Worm (Caenorhabditis elegans): Measurements from ENCODE around the gene F45E4.5.
"Not testable (repeated sequence)": the region's sequence is repeated elsewhere in the genome, so short reads cannot be mapped to it uniquely, and the experiment has no call there.

F45E4.5 gene

ce11 chrIV:7634578-7634977 is 5.7 kb upstream of the F45E4.5 start, which contains the start of gene warf-1:
Gene warf-1 (plus strand): TSS chrIV:7634786.
- TF ChIP-seq snpc-4 (tag; optimal IDR thresholded peaks at IDR 0.05); ceh-43 (GFP tag; optimal IDR thresholded peaks at IDR 0.05); elt-3 (tag; optimal IDR thresholded peaks at IDR 0.05): not testable (repeated sequence)

DNA sequence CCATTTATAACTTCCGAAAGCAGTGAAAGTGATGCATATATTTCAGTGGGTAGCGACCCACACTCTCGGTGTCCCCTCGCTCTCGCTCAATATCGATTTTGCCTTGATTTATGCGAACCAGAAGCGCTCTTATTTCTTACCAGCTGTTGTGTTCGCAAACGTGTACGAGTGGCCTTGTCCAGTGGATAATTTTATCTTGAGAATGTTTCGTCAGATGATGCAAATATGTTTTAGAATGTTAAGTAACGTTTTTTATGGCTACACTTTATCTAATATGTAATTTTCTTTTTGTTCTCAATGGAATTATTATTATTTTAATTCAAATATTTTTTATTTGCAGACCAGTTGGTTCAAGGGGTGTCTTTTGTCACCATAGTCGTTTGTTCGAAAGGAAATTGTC is 4.2 kb upstream of the F45E4.5 start, which contains the start of gene plp-1:
Gene plp-1, plus strand, starts transcription at position 341 of the 400 bp plus-strand sequence.
- TF ChIP-seq flh-1 (GFP tag; optimal IDR thresholded peaks at IDR 0.05) (no peak), unc-120 (tag; optimal IDR thresholded peaks at IDR 0.05; ENCODE audit: poor library complexity, severe bottlenecking) (no peak), M03D4.4 (tag; optimal IDR thresholded peaks at IDR 0.05) (no peak), nhr-237 (tag; optimal IDR thresholded peaks at IDR 0.05) (no peak), elt-3 (tag; optimal IDR thresholded peaks at IDR 0.05) (no peak), nhr-12 (tag; optimal IDR thresholded peaks at IDR 0.05) (no peak), lin-32 (GFP tag; optimal IDR thresholded peaks at IDR 0.05) (peak; percentile 24)

ce11 chrIV:7632535-7632934 is 3.7 kb upstream of the F45E4.5 start, which contains the start of gene F45E4.6:
Gene F45E4.6 (minus strand): TSS chrIV:7632548.
- TF ChIP-seq ces-1 (GFP tag; optimal IDR thresholded peaks at IDR 0.05) (peak; percentile 89), lsy-2 (tag; optimal IDR thresholded peaks at IDR 0.05) (no peak), mls-2 (tag; optimal IDR thresholded peaks at IDR 0.05) (peak; percentile 28), lin-13 (tag; optimal IDR thresholded peaks at IDR 0.05) (no peak), tbx-8 (GFP tag; optimal IDR thresholded peaks at IDR 0.05) (no peak)

ce11 chrIV:7623868-7624267 is 5.0 kb downstream of the F45E4.5 start:
- TF ChIP-seq M03D4.4 (tag; optimal IDR thresholded peaks at IDR 0.05): no peak
- TF ChIP-seq ces-1 (GFP tag; optimal IDR thresholded peaks at IDR 0.05): peak; percentile 8

DNA sequence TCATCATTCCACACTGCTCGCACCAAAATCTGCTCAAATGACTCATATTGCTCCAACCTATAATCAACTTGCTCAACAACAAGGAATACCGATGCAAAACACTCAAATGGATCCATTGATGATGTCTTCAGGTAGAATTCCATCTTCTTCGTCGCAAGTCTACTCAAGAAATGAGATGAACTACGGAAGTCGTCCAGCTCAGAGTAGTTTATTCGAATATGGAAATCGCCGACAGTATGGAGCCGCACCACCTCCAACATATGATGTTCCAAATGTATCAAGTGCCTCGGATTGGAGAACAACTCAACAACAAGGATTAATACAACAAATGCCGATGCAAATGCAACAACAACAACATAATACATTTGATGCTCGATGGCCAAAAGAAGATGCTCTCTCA is 5.8 kb downstream of the F45E4.5 start:
- TF ChIP-seq unc-39 (tag; optimal IDR thresholded peaks at IDR 0.05): no peak
- no peak for TF ChIP-seq elt-1 (tag; optimal IDR thresholded peaks at IDR 0.05; ENCODE audit: borderline replicate concordance, insufficient read depth)

DNA sequence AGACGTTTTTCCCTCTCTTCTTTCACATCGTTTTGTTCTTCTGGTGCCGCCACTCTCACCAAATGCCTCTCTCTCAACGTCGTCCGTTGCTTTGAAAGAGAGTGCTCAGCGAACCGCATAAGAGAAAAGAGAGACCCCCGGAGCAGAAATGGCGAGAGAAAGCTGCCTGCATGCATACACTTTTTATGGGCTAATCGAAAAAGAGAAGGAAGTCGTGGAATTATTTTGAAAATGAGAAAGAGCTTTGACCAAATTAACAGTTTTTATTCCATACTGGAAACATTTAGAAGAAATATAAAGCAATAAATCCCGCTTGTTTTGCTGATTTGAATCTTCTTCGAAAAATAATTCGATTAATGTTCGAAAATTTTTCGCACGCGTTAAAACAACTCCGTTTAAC is 8.4 kb downstream of the F45E4.5 start:
- TF ChIP-seq ces-1 (GFP tag; optimal IDR thresholded peaks at IDR 0.05) (peak; percentile 51), pha-4 (tag; optimal IDR thresholded peaks at IDR 0.05) (no peak)

DNA sequence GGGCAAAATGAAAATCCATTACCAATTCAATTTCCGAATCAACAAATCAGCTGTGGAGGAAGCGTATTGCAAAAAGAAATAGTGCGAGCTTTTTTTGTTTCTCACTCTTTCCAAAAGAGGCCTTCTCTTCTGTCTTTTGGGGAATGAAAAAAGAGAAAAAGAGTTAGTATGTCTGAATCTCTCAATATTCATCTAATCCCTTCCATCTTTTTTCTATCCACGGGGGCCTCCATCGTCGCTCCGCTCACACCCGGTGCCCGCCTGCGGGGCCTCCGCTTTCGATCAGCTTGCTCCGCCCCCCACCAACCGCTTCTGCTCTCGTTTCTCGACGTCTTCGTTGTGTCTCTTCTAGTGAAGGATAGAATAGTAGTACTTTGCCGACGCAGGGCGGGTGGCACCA is 9.6 kb downstream of the F45E4.5 start:
- no peak for TF ChIP-seq ceh-39 (tag; optimal IDR thresholded peaks at IDR 0.05)
- no peak for TF ChIP-seq unc-39 (tag; optimal IDR thresholded peaks at IDR 0.05)
- TF ChIP-seq sptf-1 (tag; optimal IDR thresholded peaks at IDR 0.05): peak; percentile 57
- TF ChIP-seq cnd-1 (tag; optimal IDR thresholded peaks at IDR 0.05): no peak
- peak; percentile 67 for TF ChIP-seq ces-1 (GFP tag; optimal IDR thresholded peaks at IDR 0.05)
- TF ChIP-seq M03D4.4 (tag; optimal IDR thresholded peaks at IDR 0.05): no peak
- TF ChIP-seq nhr-12 (tag; optimal IDR thresholded peaks at IDR 0.05): no peak
- no peak for TF ChIP-seq mab-5 (tag; optimal IDR thresholded peaks at IDR 0.05)
- no peak for TF ChIP-seq flh-1 (GFP tag; optimal IDR thresholded peaks at IDR 0.05)
- no peak for TF ChIP-seq lin-13 (tag; optimal IDR thresholded peaks at IDR 0.05)

- TF ChIP-seq lin-13 (tag; optimal IDR thresholded peaks at IDR 0.05): no peak
- peak; percentile 85 for TF ChIP-seq ces-1 (GFP tag; optimal IDR thresholded peaks at IDR 0.05)
Measured at ce11 chrIV:7612523-7612922, 16.3 kb downstream of the F45E4.5 start.

ce11 chrIV:7611396-7611795 is 17.4 kb downstream of the F45E4.5 start:
- TF ChIP-seq ces-1 (GFP tag; optimal IDR thresholded peaks at IDR 0.05) (peak; percentile 53), elt-1 (tag; optimal IDR thresholded peaks at IDR 0.05; ENCODE audit: borderline replicate concordance, insufficient read depth) (no peak), ceh-39 (tag; optimal IDR thresholded peaks at IDR 0.05) (no peak), lin-32 (GFP tag; optimal IDR thresholded peaks at IDR 0.05) (no peak), flh-1 (GFP tag; optimal IDR thresholded peaks at IDR 0.05) (no peak), nhr-12 (tag; optimal IDR thresholded peaks at IDR 0.05) (no peak), sptf-1 (tag; optimal IDR thresholded peaks at IDR 0.05) (peak; percentile 1), hlh-1 (tag; optimal IDR thresholded peaks at IDR 0.05) (no peak), lsy-2 (tag; optimal IDR thresholded peaks at IDR 0.05) (no peak), nhr-237 (tag; optimal IDR thresholded peaks at IDR 0.05) (no peak), bed-3 (GFP tag; optimal IDR thresholded peaks at IDR 0.05) (no peak)
